Worm (Caenorhabditis elegans) whole organism, L2 larva: ENCODE measurements around the gene Y62H9A.5.

Experiments used
- C34F6.9 ChIP-seq: fragments of 150-350 bp; optimal IDR thresholded peaks from 2 replicates; lab custom pipeline; 2014; ENCODE audit warnings: missing biosample characterization, missing genetic modification characterization
- ama-1 ChIP-seq: fragments of 150-350 bp; optimal IDR thresholded peaks from 2 replicates; lab custom pipeline; 2018; ENCODE audit warnings: inconsistent platforms
- elt-1 ChIP-seq: fragments of 150-350 bp; optimal IDR thresholded peaks from 2 replicates; lab custom pipeline; 2014; ENCODE audit warnings: missing biosample characterization, missing genetic modification characterization
- nhr-10 ChIP-seq: sonication (generic microtip); optimal IDR thresholded peaks from 2 replicates; lab custom pipeline; 2017; ENCODE audit warnings: missing biosample characterization, missing genetic modification characterization
- nhr-12 ChIP-seq: fragments of 150-350 bp; optimal IDR thresholded peaks from 2 replicates; lab custom pipeline; 2014; ENCODE audit warnings: missing biosample characterization, missing genetic modification characterization
- nhr-237 ChIP-seq: fragments of 150-350 bp; optimal IDR thresholded peaks from 2 replicates; lab custom pipeline; 2014; ENCODE audit warnings: missing biosample characterization, missing genetic modification characterization
- zag-1 ChIP-seq: fragments of 150-350 bp; optimal IDR thresholded peaks from 2 replicates; lab custom pipeline; 2014; ENCODE audit warnings: missing biosample characterization, missing genetic modification characterization
- ztf-4 ChIP-seq: fragments of 150-350 bp; optimal IDR thresholded peaks from 2 replicates; lab custom pipeline; 2014; ENCODE audit warnings: missing biosample characterization, missing genetic modification characterization

DNA sequence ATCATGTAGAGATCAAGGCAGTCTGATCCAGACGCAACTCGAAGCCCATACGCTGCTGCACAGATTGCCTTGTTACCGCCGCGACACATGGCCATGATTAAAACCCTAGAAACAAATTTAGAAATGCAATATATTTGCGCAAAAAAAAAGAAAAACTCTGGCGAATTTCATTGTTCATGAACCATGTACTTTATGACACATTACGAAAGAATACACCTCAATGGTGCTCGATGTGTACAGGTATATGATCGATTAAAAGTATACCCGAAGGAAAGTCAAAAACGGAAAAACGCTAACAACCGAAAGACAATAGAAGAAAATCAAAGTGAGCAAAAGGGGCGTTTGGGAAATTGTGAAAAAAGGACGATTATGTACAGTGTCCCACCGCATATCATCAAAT is 9.6 kb upstream of the Y62H9A.5 start, which contains the start of gene Y62H9A.8:
- no peak for TF ChIP-seq elt-1 (tag; lab: Kevin White, UChicago)
- no peak for TF ChIP-seq zag-1 (tag; lab: Kevin White, UChicago)
- TF ChIP-seq C34F6.9 (tag; lab: Kevin White, UChicago), result no peak
- TF ChIP-seq nhr-237 (tag; lab: Kevin White, UChicago), result no peak
- no peak for TF ChIP-seq ztf-4
- no peak for TF ChIP-seq nhr-12 (tag; lab: Kevin White, UChicago)
- no peak for TF ChIP-seq ama-1 (lab: Kevin White, UChicago)
- TF ChIP-seq nhr-10, result no peak
